Worm (Caenorhabditis elegans) whole organism, dauer: ENCODE measurements around the gene math-37.

Experiments
- unc-62 ChIP-seq: sonication (generic microtip); optimal IDR thresholded peaks from 2 replicates; lab custom pipeline; 2017; ENCODE audit warnings: missing biosample characterization, missing genetic modification reagents, missing genetic modification characterization

math-37 gene

DNA sequence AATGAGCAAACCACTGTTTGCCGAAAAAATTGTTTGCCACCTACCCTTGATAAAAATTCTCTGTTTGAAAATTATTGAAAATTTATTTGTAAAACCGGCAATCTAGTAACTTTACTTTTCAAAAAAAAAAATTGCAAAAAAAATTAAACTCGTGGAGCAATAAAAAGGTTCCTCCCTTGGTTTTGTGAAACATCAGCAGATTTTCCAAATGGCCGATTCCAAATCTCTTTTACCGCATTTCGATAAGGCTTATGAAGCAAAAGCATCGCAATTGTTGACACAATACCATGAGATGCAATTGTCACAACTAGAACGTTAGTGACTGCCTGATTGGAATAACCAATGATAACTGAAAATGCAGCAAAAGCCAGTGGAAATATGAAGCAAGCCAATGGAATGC is 7.5 kb downstream of the math-37 start:
- no peak for TF ChIP-seq unc-62 (GFP tag; lab: Kevin White, UChicago)

ce11 chrII:2112948-2113347 is 9.0 kb downstream of the math-37 start, which contains the start of gene R52.6:
Gene R52.6, minus strand, starts transcription at chrII:2113048.
- TF ChIP-seq unc-62 (GFP tag; lab: Kevin White, UChicago): no peak

- TF ChIP-seq unc-62 (GFP tag; lab: Kevin White, UChicago): no peak
Measured at ce11 chrII:2109943-2110342, 12.0 kb downstream of the math-37 start, which contains the start of gene R52.5. Gene R52.5, minus strand, starts transcription at chrII:2110043.

- TF ChIP-seq unc-62 (GFP tag; lab: Kevin White, UChicago): no peak
Measured at ce11 chrII:2108295-2108694, 13.7 kb downstream of the math-37 start, which contains the start of gene R52.4. Gene R52.4, minus strand, starts transcription at chrII:2108395.

ce11 chrII:2099139-2099976 is 22.6 kb downstream of the math-37 start, which contains the start of gene math-42:
Gene math-42, plus strand, starts transcription at chrII:2099926.
- no peak for TF ChIP-seq unc-62 (GFP tag; lab: Kevin White, UChicago)

DNA sequence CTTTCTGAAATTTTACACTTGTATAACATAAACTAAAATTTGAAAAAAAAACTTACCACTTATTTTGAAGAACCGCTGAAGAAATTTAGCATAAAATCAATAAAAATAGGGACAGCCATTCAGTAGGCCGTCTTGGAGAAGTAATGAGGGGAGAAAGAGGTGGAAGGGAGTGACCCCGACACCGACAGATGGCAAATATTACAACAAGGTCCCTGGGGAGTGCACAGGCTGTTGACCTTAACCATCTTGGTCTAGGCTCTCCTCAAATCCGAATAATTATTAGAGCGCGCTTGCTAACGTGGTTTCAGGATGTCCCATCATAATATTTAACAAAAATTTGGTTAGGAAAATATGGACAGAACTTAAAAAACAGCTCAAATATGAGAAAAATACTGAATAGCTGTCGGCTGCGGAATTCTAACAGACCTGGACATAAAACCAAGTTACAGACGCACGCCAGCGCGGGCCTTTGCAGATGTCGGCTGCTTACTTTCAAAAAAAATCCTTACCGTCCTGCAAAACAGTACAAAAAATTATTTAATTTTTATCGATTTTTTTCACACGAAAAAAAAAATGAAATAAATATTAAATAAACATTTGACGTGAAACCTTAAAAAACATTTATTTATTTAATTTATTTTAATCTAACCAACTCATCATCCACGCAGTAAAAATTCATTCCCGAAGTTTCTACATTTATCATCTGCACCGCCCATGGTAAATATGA is 26.9 kb downstream of the math-37 start, which contains the start of gene T16A1.2:
T16A1.2 (plus strand) TSS at position 677 of the 727 bp plus-strand sequence.
- no peak for TF ChIP-seq unc-62 (GFP tag; lab: Kevin White, UChicago)

DNA sequence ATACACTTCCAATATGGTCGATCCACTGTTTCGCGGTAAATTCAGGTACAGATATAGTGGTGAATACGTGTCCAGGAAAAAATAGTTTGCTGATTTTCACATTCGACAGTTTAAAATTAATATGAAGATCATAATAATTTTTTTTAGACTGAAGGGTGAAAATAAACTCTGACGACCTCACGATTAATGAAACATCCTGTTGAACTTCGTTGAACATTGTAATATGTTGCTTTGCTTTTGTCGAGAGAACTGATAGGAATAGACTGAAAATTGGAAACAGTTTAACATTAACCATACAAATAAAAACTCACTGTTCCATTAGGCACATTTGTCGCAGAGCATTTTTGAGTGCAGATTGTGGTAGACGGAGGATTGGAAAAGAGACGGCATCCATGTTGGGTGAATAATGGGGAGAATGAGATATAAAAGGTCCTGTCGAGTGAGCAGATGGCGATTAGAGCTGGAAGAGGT is 28.5 kb downstream of the math-37 start, which contains the start of gene fbxb-37:
fbxb-37 (minus strand) TSS at position 421 of the 471 bp plus-strand sequence.
- no peak for TF ChIP-seq unc-62 (GFP tag; lab: Kevin White, UChicago)

ce11 chrII:2091972-2092371 is 30.0 kb downstream of the math-37 start, which contains the start of gene T16A1.10:
Gene T16A1.10, minus strand, starts transcription at chrII:2092094.
- TF ChIP-seq unc-62 (GFP tag; lab: Kevin White, UChicago): no peak

- TF ChIP-seq unc-62 (GFP tag; lab: Kevin White, UChicago): no peak
Measured at ce11 chrII:2090605-2091004, 31.4 kb downstream of the math-37 start, which contains the start of gene trpl-5. Gene trpl-5, minus strand, starts transcription at chrII:2090636.

DNA sequence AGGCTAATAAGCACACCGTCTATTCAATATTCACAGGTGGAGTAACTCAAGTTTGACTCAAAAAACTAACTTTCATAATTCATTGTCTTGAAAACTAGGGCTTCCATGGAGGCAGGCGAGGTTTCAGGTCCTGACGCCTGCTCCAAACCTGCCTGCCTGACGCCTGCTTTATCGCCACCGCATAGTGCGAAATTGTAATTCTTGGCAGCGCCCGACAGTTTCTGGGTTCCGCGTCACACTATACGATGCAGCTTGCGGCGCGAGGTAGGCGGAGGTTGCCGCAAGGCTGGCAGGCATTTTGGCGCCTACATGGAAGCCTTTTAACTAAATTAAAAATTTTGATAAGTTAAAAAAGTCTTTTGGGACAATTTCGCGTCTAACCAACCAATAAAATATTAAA is 34.8 kb downstream of the math-37 start:
- no peak for TF ChIP-seq unc-62 (GFP tag; lab: Kevin White, UChicago)

DNA sequence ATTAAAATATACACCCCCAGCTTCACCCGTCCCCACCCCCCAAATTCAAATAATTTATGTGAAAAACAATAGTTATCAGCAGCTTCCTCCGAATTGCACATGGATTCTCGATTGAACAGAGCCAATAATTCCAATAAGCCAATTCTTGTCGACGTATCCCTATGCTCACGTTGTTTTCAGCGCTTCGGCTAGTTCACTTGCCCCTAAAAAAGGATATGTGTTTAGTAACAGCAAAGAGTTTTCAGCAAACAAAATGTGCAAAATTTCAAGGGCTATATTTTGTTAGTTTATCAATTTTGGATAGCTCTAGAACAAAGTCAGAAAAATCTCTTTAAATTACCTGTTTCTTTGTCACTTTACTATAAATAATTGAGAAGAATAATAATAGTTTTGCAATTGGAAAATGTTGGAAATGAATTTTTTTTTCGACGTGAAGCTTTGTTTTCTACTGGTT is 38.2 kb downstream of the math-37 start, which contains the start of the genes T16A1.5 and fbxc-49:
T16A1.5 (minus strand) TSS at position 101 of the 454 bp plus-strand sequence.
fbxc-49 (plus strand) TSS at position 404 of the 454 bp plus-strand sequence.
- no peak for TF ChIP-seq unc-62 (GFP tag; lab: Kevin White, UChicago)

DNA sequence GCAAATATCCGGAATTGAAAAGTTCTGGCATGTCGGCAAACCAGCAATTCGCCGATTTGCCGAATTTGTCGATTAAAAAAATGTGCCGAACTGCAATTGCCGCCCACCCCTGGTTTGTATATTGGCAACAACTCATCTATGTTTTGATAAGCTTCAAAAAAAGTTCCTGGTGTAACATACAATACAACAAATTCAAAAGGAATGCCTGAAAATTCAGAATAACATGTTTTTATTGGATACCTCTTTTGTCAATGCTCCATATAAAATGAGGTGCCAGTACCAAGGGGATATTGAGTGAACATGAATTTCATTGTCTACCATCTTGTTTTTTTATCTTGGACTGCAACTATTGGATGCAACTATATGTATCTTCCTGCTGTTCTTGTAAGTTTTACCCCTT is 40.7 kb downstream of the math-37 start, which contains the start of gene T16A1.4:
T16A1.4 (plus strand) TSS at position 301 of the 400 bp plus-strand sequence.
- TF ChIP-seq unc-62 (GFP tag; lab: Kevin White, UChicago): no peak

DNA sequence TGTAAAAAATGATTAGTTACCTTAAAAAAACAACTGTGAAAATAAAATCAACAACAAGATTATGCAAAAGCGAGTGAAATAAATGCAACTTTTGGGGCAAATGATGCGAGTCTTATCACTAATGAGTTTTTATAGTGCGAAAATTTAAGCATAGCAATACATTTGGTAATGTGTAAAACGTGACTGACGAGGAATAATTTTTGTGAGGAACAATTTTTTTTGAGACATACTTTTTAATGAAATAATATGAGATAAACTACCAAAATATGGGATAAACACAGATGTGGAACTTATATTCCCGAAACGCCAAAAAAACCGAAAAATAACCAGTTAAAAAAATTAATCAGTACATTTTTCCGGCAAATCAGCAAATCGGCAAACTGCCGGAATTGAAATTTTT is 41.6 kb downstream of the math-37 start, which contains the start of gene F07E5.9:
F07E5.9 (minus strand) TSS at position 101 of the 400 bp plus-strand sequence.
- no peak for TF ChIP-seq unc-62 (GFP tag; lab: Kevin White, UChicago)

ce11 chrII:2076467-2076866 is 45.5 kb downstream of the math-37 start:
- no peak for TF ChIP-seq unc-62 (GFP tag; lab: Kevin White, UChicago)

ce11 chrII:2075513-2075912 is 46.5 kb downstream of the math-37 start, which contains the start of gene F07E5.8:
Gene F07E5.8, minus strand, starts transcription at chrII:2075613.
- no peak for TF ChIP-seq unc-62 (GFP tag; lab: Kevin White, UChicago)
